Fruit fly (Drosophila melanogaster) whole organism, wandering third instar larva: ENCODE measurements around the gene RhoGAP92B.

Source experiments
- Abd-B ChIP-seq: fragments of >200 bp; optimal IDR thresholded peaks from 2 replicates; lab custom pipeline; 2017; ENCODE audit warnings: missing biosample characterization, missing genetic modification characterization
- CG32264 ChIP-seq: fragments of 200-800 bp; sonication (Bioruptor generic); optimal IDR thresholded peaks from 2 replicates; lab custom pipeline; 2016; ENCODE audit warnings: missing biosample characterization, missing genetic modification characterization
- CG9705 ChIP-seq: fragments of 200-800 bp; sonication (Bioruptor generic); optimal IDR thresholded peaks from 2 replicates; lab custom pipeline; 2018; ENCODE audit warnings: missing biosample characterization, mild to moderate bottlenecking, missing genetic modification characterization
- Dif ChIP-seq: fragments of 200-275, 200-300 bp; sonication (Bioruptor generic); optimal IDR thresholded peaks from 2 replicates; lab custom pipeline; 2018; ENCODE audit warnings: missing biosample characterization, missing genetic modification characterization; ENCODE audit not compliant: partially characterized antibody
- GATAd ChIP-seq: sonication (Bioruptor generic); optimal IDR thresholded peaks from 2 replicates; lab custom pipeline; 2016; ENCODE audit warnings: missing biosample characterization, missing genetic modification characterization
- HLH106 ChIP-seq: fragments of 200-800 bp; optimal IDR thresholded peaks from 3 replicates; lab custom pipeline; 2019; ENCODE audit warnings: missing biosample characterization, mild to moderate bottlenecking, missing genetic modification characterization, moderate library complexity
- Hnf4 ChIP-seq: fragments of 200-800 bp; sonication (Bioruptor generic); optimal IDR thresholded peaks from 2 replicates; lab custom pipeline; 2016; ENCODE audit warnings: missing biosample characterization, mild to moderate bottlenecking, missing genetic modification characterization
- Hr78 ChIP-seq: fragments of >200 bp; optimal IDR thresholded peaks from 2 replicates; lab custom pipeline; 2017; ENCODE audit warnings: missing biosample characterization, missing genetic modification characterization
- Hr83 ChIP-seq: fragments of 200-300 bp; sonication (Bioruptor generic); optimal IDR thresholded peaks from 2 replicates; lab custom pipeline; 2016; ENCODE audit warnings: missing biosample characterization, mild to moderate bottlenecking, missing genetic modification characterization, moderate library complexity; ENCODE audit not compliant: poor library complexity, severe bottlenecking
- Jra ChIP-seq: sonication (Bioruptor generic); optimal IDR thresholded peaks from 2 replicates; lab custom pipeline; 2016; ENCODE audit warnings: missing biosample characterization, missing genetic modification characterization
- Myc ChIP-seq: fragments of >200 bp; optimal IDR thresholded peaks from 2 replicates; lab custom pipeline; 2017
- OdsH ChIP-seq: fragments of 200-800 bp; sonication (Bioruptor generic); optimal IDR thresholded peaks from 2 replicates; lab custom pipeline; 2016; ENCODE audit warnings: missing biosample characterization, mild to moderate bottlenecking, missing genetic modification characterization
- Rel ChIP-seq, 2 experiments: fragments of 200-800 bp; sonication (Bioruptor generic) in 1 of 2; optimal IDR thresholded peaks; 2 replicates in 1 of 2; 3 replicates in 1 of 2; lab custom pipeline; 2016 to 2019; ENCODE audit warnings: mild to moderate bottlenecking in 2 of 2, missing biosample characterization in 2 of 2, missing genetic modification characterization in 2 of 2, moderate library complexity in 1 of 2
- Sp1 ChIP-seq: fragments of 200-800 bp; sonication (Bioruptor generic); optimal IDR thresholded peaks from 3 replicates; lab custom pipeline; 2019; ENCODE audit warnings: missing biosample characterization, mild to moderate bottlenecking, missing genetic modification characterization, moderate library complexity
- Vsx2 ChIP-seq: fragments of 200-300, 225-300 bp; sonication (Bioruptor generic); optimal IDR thresholded peaks from 2 replicates; lab custom pipeline; 2018; ENCODE audit warnings: missing biosample characterization, missing genetic modification characterization; ENCODE audit not compliant: partially characterized antibody
- br ChIP-seq: fragments of 200-800 bp; sonication (Bioruptor generic); optimal IDR thresholded peaks from 2 replicates; lab custom pipeline; 2016; ENCODE audit warnings: missing biosample characterization, missing genetic modification characterization
- brk ChIP-seq: fragments of 200-800 bp; sonication (Bioruptor generic); optimal IDR thresholded peaks from 2 replicates; lab custom pipeline; 2016; ENCODE audit warnings: missing biosample characterization, mild to moderate bottlenecking, missing genetic modification characterization
- dl ChIP-seq, 2 experiments: fragments of 175-275, 200-275 bp in 1 of 2; fragments of 200-275 bp in 1 of 2; sonication (Bioruptor generic); optimal IDR thresholded peaks; lab custom pipeline; 2018; ENCODE audit warnings: mild to moderate bottlenecking in 2 of 2, missing biosample characterization in 2 of 2, missing genetic modification characterization in 2 of 2, moderate library complexity in 2 of 2; ENCODE audit not compliant: partially characterized antibody in 2 of 2, insufficient read depth in 1 of 2
- dmrt93B ChIP-seq: fragments of 200-800 bp; sonication (Bioruptor generic); optimal IDR thresholded peaks from 2 replicates; lab custom pipeline; 2018; ENCODE audit warnings: missing biosample characterization, mild to moderate bottlenecking, missing genetic modification characterization
- dsf ChIP-seq: sonication (Bioruptor generic); optimal IDR thresholded peaks from 2 replicates; lab custom pipeline; 2016; ENCODE audit warnings: missing biosample characterization, missing genetic modification characterization, borderline replicate concordance
- ey ChIP-seq: fragments of 200-800 bp; sonication (Bioruptor generic); optimal IDR thresholded peaks from 2 replicates; lab custom pipeline; 2016; ENCODE audit warnings: missing biosample characterization, missing genetic modification characterization
- foxo ChIP-seq, 2 experiments: fragments of 200-800 bp; sonication (Bioruptor generic); optimal IDR thresholded peaks; 2 replicates in 1 of 2; 3 replicates in 1 of 2; lab custom pipeline; 2016 to 2017; ENCODE audit warnings: missing biosample characterization in 2 of 2, missing genetic modification characterization in 2 of 2
- fru ChIP-seq: fragments of 200-800 bp; sonication (Bioruptor generic); optimal IDR thresholded peaks from 3 replicates; lab custom pipeline; 2016; ENCODE audit warnings: missing biosample characterization, mild to moderate bottlenecking, missing genetic modification characterization
- h ChIP-seq: fragments of 200-800 bp; sonication (Bioruptor generic); optimal IDR thresholded peaks from 3 replicates; lab custom pipeline; 2016; ENCODE audit warnings: missing biosample characterization, mild to moderate bottlenecking, missing genetic modification characterization
- jim ChIP-seq: fragments of 175-275, 200-325 bp; sonication (Bioruptor generic); optimal IDR thresholded peaks from 2 replicates; lab custom pipeline; 2016; ENCODE audit warnings: missing biosample characterization, mild to moderate bottlenecking, missing genetic modification characterization
- lola ChIP-seq: fragments of >200 bp; optimal IDR thresholded peaks from 2 replicates; lab custom pipeline; 2017; ENCODE audit warnings: missing biosample characterization, missing genetic modification characterization
- pan ChIP-seq: fragments of >200 bp; optimal IDR thresholded peaks from 2 replicates; lab custom pipeline; 2017
- psq ChIP-seq: fragments of 200-800 bp; sonication (Bioruptor generic); optimal IDR thresholded peaks from 3 replicates; lab custom pipeline; 2017; ENCODE audit warnings: missing biosample characterization, mild to moderate bottlenecking, missing genetic modification characterization, moderate library complexity
- rgr ChIP-seq: fragments of 200-800 bp; sonication (Bioruptor generic); optimal IDR thresholded peaks from 3 replicates; lab custom pipeline; 2016; ENCODE audit warnings: missing biosample characterization, mild to moderate bottlenecking, missing genetic modification characterization
- sage ChIP-seq: fragments of 200-800 bp; sonication (Bioruptor generic); optimal IDR thresholded peaks from 2 replicates; lab custom pipeline; 2016; ENCODE audit warnings: missing biosample characterization, mild to moderate bottlenecking, missing genetic modification characterization
- sv ChIP-seq: fragments of 200-800 bp; sonication (Bioruptor generic); optimal IDR thresholded peaks from 3 replicates; lab custom pipeline; 2016; ENCODE audit warnings: missing biosample characterization, missing genetic modification characterization
- usp ChIP-seq: fragments of >200 bp; optimal IDR thresholded peaks from 2 replicates; lab custom pipeline; 2017; ENCODE audit warnings: missing biosample characterization, missing genetic modification characterization
- woc ChIP-seq: sonication (Bioruptor generic); optimal IDR thresholded peaks from 2 replicates; lab custom pipeline; 2016; ENCODE audit warnings: missing biosample characterization, mild to moderate bottlenecking, missing genetic modification characterization

Gene RhoGAP92B

DNA sequence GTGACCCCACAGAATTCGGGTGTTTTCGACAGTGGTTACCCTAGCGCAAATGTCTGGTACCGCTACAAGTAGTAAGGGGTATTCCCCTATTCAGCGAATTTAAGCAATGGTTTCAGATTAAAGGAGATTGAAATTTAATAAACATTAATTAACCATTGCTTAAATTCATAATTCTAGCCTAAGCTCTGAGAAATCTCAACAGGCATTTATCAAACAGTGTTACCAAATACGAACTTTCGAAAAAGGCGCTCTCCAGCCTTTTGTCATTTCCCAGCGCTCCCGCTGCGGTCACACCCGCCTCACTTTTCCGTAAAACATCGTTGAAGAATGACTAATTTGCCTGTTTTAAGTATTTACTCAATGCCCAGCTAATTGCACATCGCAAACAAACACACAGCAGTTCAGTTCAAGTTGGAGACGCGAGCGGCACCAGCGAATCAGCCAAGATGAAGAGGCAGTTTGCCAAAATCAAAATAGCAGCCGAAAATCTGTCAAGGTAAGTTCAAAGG lies at the start of gene RhoGAP92B, which contains the start of gene Surf6:
TSS of gene RhoGAP92B (plus strand) at position 300 of the 509 bp plus-strand sequence.
TSS of gene Surf6 (minus strand) at position 4 of the 509 bp plus-strand sequence.
- TF ChIP-seq Jra (GFP tag; lab: Kevin White, UChicago): peak; percentile 73
- TF ChIP-seq HLH106: peak; percentile 49
- peak; percentile 49 for TF ChIP-seq Myc
- TF ChIP-seq foxo (GFP tag; optimal IDR thresholded peaks at IDR 0.05; lab: Kevin White, UChicago): peak in 1 of 2 experiments; percentile 68
- no peak for TF ChIP-seq pan
- no peak for TF ChIP-seq Dif (GFP tag; lab: Kevin White, UChicago)
- TF ChIP-seq rgr (GFP tag; lab: Kevin White, UChicago): peak; percentile 56
- TF ChIP-seq Vsx2 (GFP tag; lab: Kevin White, UChicago): no peak
- peak; percentile 37 for TF ChIP-seq OdsH
- no peak for TF ChIP-seq Hr78 (GFP tag; lab: Kevin White, UChicago)
- TF ChIP-seq Hnf4 (GFP tag; lab: Kevin White, UChicago): peak; percentile 39
- no peak for TF ChIP-seq Rel (GFP tag; optimal IDR thresholded peaks at IDR 0.05; lab: Kevin White, UChicago)
- TF ChIP-seq Rel (tag; optimal IDR thresholded peaks at IDR 0.05; lab: Kevin White, UChicago): peak; percentile 93
- peak; percentile 35 for TF ChIP-seq psq (GFP tag; lab: Kevin White, UChicago)
- peak; percentile 74 for TF ChIP-seq Hr83 (GFP tag; lab: Kevin White, UChicago)
- peak; percentile 65 for TF ChIP-seq Sp1 (GFP tag; lab: Kevin White, UChicago)
- peak; percentile 40 for TF ChIP-seq woc (GFP tag; lab: Kevin White, UChicago)
- peak; percentile 48 for TF ChIP-seq CG9705 (GFP tag; lab: Kevin White, UChicago)
- TF ChIP-seq ey: peak; percentile 59
- no peak for TF ChIP-seq sage
- peak; percentile 56 for TF ChIP-seq sv
- peak; percentile 81 for TF ChIP-seq h (GFP tag; lab: Kevin White, UChicago)
- TF ChIP-seq fru: peak; percentile 62
- peak; percentile 8 for TF ChIP-seq dsf
- TF ChIP-seq br (GFP tag; lab: Kevin White, UChicago): peak; percentile 72

dm6 chr3R:19858017-19858659 lies 46.8 kb upstream of the RhoGAP92B start:
- peak; percentile 81 for TF ChIP-seq Jra (GFP tag; lab: Kevin White, UChicago)
- peak; percentile 88 for TF ChIP-seq br (GFP tag; lab: Kevin White, UChicago)
- peak; percentile 28 for TF ChIP-seq CG9705 (GFP tag; lab: Kevin White, UChicago)
- no peak for TF ChIP-seq Abd-B (GFP tag; lab: Kevin White, UChicago)
- TF ChIP-seq rgr (GFP tag; lab: Kevin White, UChicago): peak; percentile 90
- peak; percentile 74 for TF ChIP-seq fru
- TF ChIP-seq Vsx2 (GFP tag; lab: Kevin White, UChicago): no peak
- TF ChIP-seq Rel (GFP tag; optimal IDR thresholded peaks at IDR 0.05; lab: Kevin White, UChicago): peak; percentile 76
- peak; percentile 76 for TF ChIP-seq Rel (tag; optimal IDR thresholded peaks at IDR 0.05; lab: Kevin White, UChicago)
- TF ChIP-seq GATAd: peak; percentile 13
- no peak for TF ChIP-seq woc (GFP tag; lab: Kevin White, UChicago)
- TF ChIP-seq CG32264 (GFP tag; lab: Kevin White, UChicago): peak; percentile 82
- peak; percentile 67 for TF ChIP-seq sage
- TF ChIP-seq dl (GFP tag; optimal IDR thresholded peaks at IDR 0.05; lab: Kevin White, UChicago; ENCODE audit: insufficient read depth in 1 of 2, partially characterized antibody in 2 of 2): no peak
- TF ChIP-seq dsf: peak; percentile 52
- no peak for TF ChIP-seq Dif (GFP tag; lab: Kevin White, UChicago)
- TF ChIP-seq Hr83 (GFP tag; lab: Kevin White, UChicago): peak; percentile 99
- TF ChIP-seq ey: peak; percentile 38
- TF ChIP-seq h (GFP tag; lab: Kevin White, UChicago): peak; percentile 90
- TF ChIP-seq psq (GFP tag; lab: Kevin White, UChicago): peak; percentile 66
- TF ChIP-seq Hnf4 (GFP tag; lab: Kevin White, UChicago): peak; percentile 90
- peak; percentile 78 for TF ChIP-seq jim (GFP tag; lab: Kevin White, UChicago)
- peak; percentile 67 for TF ChIP-seq Sp1 (GFP tag; lab: Kevin White, UChicago)
- peak; percentile 62 to 84 for TF ChIP-seq foxo (GFP tag; optimal IDR thresholded peaks at IDR 0.05; lab: Kevin White, UChicago)
- TF ChIP-seq brk (GFP tag; lab: Kevin White, UChicago): peak; percentile 81
- peak; percentile 90 for TF ChIP-seq OdsH

DNA sequence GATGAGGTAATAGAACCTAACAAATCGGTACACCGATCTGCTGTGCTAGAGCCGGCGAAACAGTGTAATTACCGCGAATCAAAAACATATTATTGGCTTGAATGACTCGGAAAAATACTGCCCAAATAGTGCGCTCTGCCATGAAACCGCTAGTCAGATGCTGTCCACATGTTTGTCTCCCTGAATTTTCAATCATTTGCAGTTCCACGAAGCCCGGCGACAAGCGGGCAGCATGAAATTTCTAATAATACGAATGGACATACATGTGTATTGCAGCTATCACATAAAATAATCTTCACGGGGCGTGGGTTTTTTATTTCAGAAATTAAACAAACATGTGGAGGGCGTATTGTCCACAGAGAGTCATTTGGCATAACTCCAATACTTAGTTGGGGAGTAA lies 46.0 kb upstream of the RhoGAP92B start:
- TF ChIP-seq brk (GFP tag; lab: Kevin White, UChicago) (no peak), usp (GFP tag; lab: Kevin White, UChicago) (no peak), dsf (no peak), CG32264 (GFP tag; lab: Kevin White, UChicago) (no peak), OdsH (no peak), CG9705 (GFP tag; lab: Kevin White, UChicago) (no peak), Jra (GFP tag; lab: Kevin White, UChicago) (no peak), lola (GFP tag; lab: Kevin White, UChicago) (no peak), Hnf4 (GFP tag; lab: Kevin White, UChicago) (no peak), dmrt93B (no peak), rgr (GFP tag; lab: Kevin White, UChicago) (no peak), Rel (GFP tag; optimal IDR thresholded peaks at IDR 0.05; lab: Kevin White, UChicago) (no peak), Rel (tag; optimal IDR thresholded peaks at IDR 0.05; lab: Kevin White, UChicago) (no peak), foxo (GFP tag; optimal IDR thresholded peaks at IDR 0.05; lab: Kevin White, UChicago) (no peak), Hr78 (GFP tag; lab: Kevin White, UChicago) (no peak), h (GFP tag; lab: Kevin White, UChicago) (no peak), Vsx2 (GFP tag; lab: Kevin White, UChicago) (no peak), dl (GFP tag; optimal IDR thresholded peaks at IDR 0.05; lab: Kevin White, UChicago; ENCODE audit: insufficient read depth in 1 of 2, partially characterized antibody in 2 of 2) (no peak)
